Fruit fly (Drosophila melanogaster): ENCODE measurements around the gene xit.

The xit gene

DNA sequence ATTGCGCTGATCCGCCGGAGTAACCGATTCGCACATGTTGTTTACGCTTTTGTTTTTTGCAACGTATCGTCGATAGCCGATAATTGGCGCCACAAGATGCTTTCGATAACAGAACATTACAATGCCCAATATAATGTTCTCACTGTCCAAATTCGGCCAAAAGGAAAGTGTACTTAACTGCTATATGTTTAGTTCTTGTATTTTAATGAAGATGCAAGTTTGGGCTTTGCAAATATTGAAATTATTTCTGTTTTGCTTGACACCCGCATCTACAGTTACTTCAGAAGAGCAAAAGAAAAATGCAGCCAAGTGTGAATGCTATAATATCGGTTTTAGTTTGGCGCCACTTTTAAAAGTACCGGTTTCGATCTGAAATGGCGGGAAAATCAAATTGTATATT lies 31.8 kb downstream of the xit start (continued):
- peak; percentile 80 for TF ChIP-seq CG3726 (GFP tag; IDR thresholded peaks at IDR 0.05)
- peak; percentile 85 for TF ChIP-seq CG11093 (GFP tag; IDR thresholded peaks at IDR 0.05)
- TF ChIP-seq jigr1 (GFP tag; IDR thresholded peaks at IDR 0.05), result peak; percentile 48; the same call in 1 of the 3 replicates
- peak; percentile 90 for TF ChIP-seq CG11247 (GFP tag; IDR thresholded peaks at IDR 0.05)
- peak; percentile 94 for TF ChIP-seq NfI (GFP tag; optimal IDR thresholded peaks at IDR 0.05)
- no peak for TF ChIP-seq cad (GFP tag; optimal IDR thresholded peaks at IDR 0.05)
- peak; percentile 90 for TF ChIP-seq CG10654 (GFP tag; optimal IDR thresholded peaks at IDR 0.05)
- TF ChIP-seq Eip74EF (GFP tag; optimal IDR thresholded peaks at IDR 0.05), result peak in 1 of 2 experiments; percentile 72
- TF ChIP-seq CG17912 (GFP tag; optimal IDR thresholded peaks at IDR 0.05), result peak; percentile 77
- TF ChIP-seq CG10209 (GFP tag; optimal IDR thresholded peaks at IDR 0.05), result peak; percentile 92
- peak; percentile 94 for TF ChIP-seq CG13894 (tag; optimal IDR thresholded peaks at IDR 0.05)
- peak; percentile 94 for TF ChIP-seq sug (tag; optimal IDR thresholded peaks at IDR 0.05)
- TF ChIP-seq Pdp1 (GFP tag; optimal IDR thresholded peaks at IDR 0.05), result peak; percentile 89 to 93
- TF ChIP-seq fd64A (GFP tag; optimal IDR thresholded peaks at IDR 0.05), result peak; percentile 58
- peak; percentile 67; the same call in 3 of the 4 replicates for TF ChIP-seq Dll (GFP tag; IDR thresholded peaks at IDR 0.05; ENCODE audit: partially characterized antibody)
- TF ChIP-seq trh (GFP tag; optimal IDR thresholded peaks at IDR 0.05), result peak; percentile 78
- peak; percentile 92 for TF ChIP-seq CG12391 (tag; optimal IDR thresholded peaks at IDR 0.05)
- no peak for TF ChIP-seq Gsc (GFP tag; IDR thresholded peaks at IDR 0.05)
- TF ChIP-seq z (GFP tag; IDR thresholded peaks at IDR 0.05), result no peak
- TF ChIP-seq Atf-2 (GFP tag; optimal IDR thresholded peaks at IDR 0.05), result peak; percentile 90
- TF ChIP-seq hth (optimal IDR thresholded peaks at IDR 0.05), result no peak
- peak; percentile 67 for TF ChIP-seq CG2875 (GFP tag; optimal IDR thresholded peaks at IDR 0.05)
- TF ChIP-seq dm (GFP tag; optimal IDR thresholded peaks at IDR 0.05), result peak; percentile 86
- no peak; the same call in 1 of the 2 replicates for TF ChIP-seq GATAe (GFP tag; conservative IDR thresholded peaks at IDR 0.05)
- TF ChIP-seq CG1792 (GFP tag; optimal IDR thresholded peaks at IDR 0.05), result peak; percentile 88
- TF ChIP-seq Dad (GFP tag; optimal IDR thresholded peaks at IDR 0.05), result peak; percentile 92
- TF ChIP-seq CG3847 (GFP tag; IDR thresholded peaks at IDR 0.05), result peak; percentile 87
- TF ChIP-seq stc (GFP tag; IDR thresholded peaks at IDR 0.05), result peak; percentile 80
- peak; percentile 92 for TF ChIP-seq pum (GFP tag; optimal IDR thresholded peaks at IDR 0.05)
- peak; percentile 94 for TF ChIP-seq CG13424 (tag; optimal IDR thresholded peaks at IDR 0.05)
- peak; percentile 83 for TF ChIP-seq tap (tag; optimal IDR thresholded peaks at IDR 0.05)
- peak; percentile 59 for TF ChIP-seq CG6254 (GFP tag; optimal IDR thresholded peaks at IDR 0.05)
- peak; percentile 65 for TF ChIP-seq Spps (tag; optimal IDR thresholded peaks at IDR 0.05)
- peak; percentile 91 for TF ChIP-seq her (GFP tag; optimal IDR thresholded peaks at IDR 0.05)
- no peak; the same call in 1 of the 2 replicates for TF ChIP-seq tna (GFP tag; IDR thresholded peaks at IDR 0.05; ENCODE audit: partially characterized antibody)
- peak; percentile 89 for TF ChIP-seq en (GFP tag; optimal IDR thresholded peaks at IDR 0.05)
- peak; percentile 64 for TF ChIP-seq CG8359 (GFP tag; optimal IDR thresholded peaks at IDR 0.05; ENCODE audit: borderline replicate concordance)
- peak; percentile 67 for TF ChIP-seq CG4404 (GFP tag; IDR thresholded peaks at IDR 0.05)
- peak; percentile 91 for TF ChIP-seq pb (GFP tag; optimal IDR thresholded peaks at IDR 0.05)
- peak; percentile 91 for TF ChIP-seq CG17829 (tag; optimal IDR thresholded peaks at IDR 0.05)
- TF ChIP-seq CG31441 (GFP tag; IDR thresholded peaks at IDR 0.05), result peak; percentile 83
- peak; percentile 92 for TF ChIP-seq slp2 (GFP tag; optimal IDR thresholded peaks at IDR 0.05)
- peak; percentile 16; the same call in 1 of the 2 replicates for TF ChIP-seq Dip2 (GFP tag; IDR thresholded peaks at IDR 0.05)
- TF ChIP-seq sc (optimal IDR thresholded peaks at IDR 0.05), result no peak
- TF ChIP-seq sc (GFP tag; optimal IDR thresholded peaks at IDR 0.05), result peak; percentile 71
- TF ChIP-seq CG12299 (tag; optimal IDR thresholded peaks at IDR 0.05), result peak; percentile 86
- peak; percentile 86 for TF ChIP-seq sisA (GFP tag; IDR thresholded peaks at IDR 0.05)
- TF ChIP-seq CoRest (tag; optimal IDR thresholded peaks at IDR 0.05), result peak; percentile 96
- TF ChIP-seq CG14441 (GFP tag; IDR thresholded peaks at IDR 0.05), result peak; percentile 90
- TF ChIP-seq Sry-β (GFP tag; optimal IDR thresholded peaks at IDR 0.05), result peak; percentile 50
- no peak for TF ChIP-seq h (optimal IDR thresholded peaks at IDR 0.05)
